Fruit fly (Drosophila melanogaster) whole organism, wandering third instar larva: Measurements from ENCODE around the gene CG5162.
A peak's percentile ranks its signal among the peaks of the same experiment; 100 is the strongest.

Source experiments
- Abd-B ChIP-seq: fragments of >200 bp; optimal IDR thresholded peaks from 2 replicates; lab custom pipeline; 2017; ENCODE audit warnings: missing biosample characterization, missing genetic modification characterization
- CG32264 ChIP-seq: fragments of 200-800 bp; sonication (Bioruptor generic); optimal IDR thresholded peaks from 2 replicates; lab custom pipeline; 2016; ENCODE audit warnings: missing biosample characterization, missing genetic modification characterization
- CG9705 ChIP-seq: fragments of 200-800 bp; sonication (Bioruptor generic); optimal IDR thresholded peaks from 2 replicates; lab custom pipeline; 2018; ENCODE audit warnings: missing biosample characterization, mild to moderate bottlenecking, missing genetic modification characterization
- CrebA ChIP-seq: fragments of 200-800 bp; sonication (Bioruptor generic); optimal IDR thresholded peaks from 2 replicates; lab custom pipeline; 2016; ENCODE audit warnings: missing biosample characterization, mild to moderate bottlenecking, missing genetic modification characterization, borderline replicate concordance
- Dfd ChIP-seq: fragments of >200 bp; optimal IDR thresholded peaks from 2 replicates; lab custom pipeline; 2017; ENCODE audit warnings: missing biosample characterization, missing genetic modification characterization
- Dif ChIP-seq: fragments of 200-275, 200-300 bp; sonication (Bioruptor generic); optimal IDR thresholded peaks from 2 replicates; lab custom pipeline; 2018; ENCODE audit warnings: missing biosample characterization, missing genetic modification characterization; ENCODE audit not compliant: partially characterized antibody
- HLH106 ChIP-seq: fragments of 200-800 bp; optimal IDR thresholded peaks from 3 replicates; lab custom pipeline; 2019; ENCODE audit warnings: missing biosample characterization, mild to moderate bottlenecking, missing genetic modification characterization, moderate library complexity
- Hnf4 ChIP-seq: fragments of 200-800 bp; sonication (Bioruptor generic); optimal IDR thresholded peaks from 2 replicates; lab custom pipeline; 2016; ENCODE audit warnings: missing biosample characterization, mild to moderate bottlenecking, missing genetic modification characterization
- Hr83 ChIP-seq: fragments of 200-300 bp; sonication (Bioruptor generic); optimal IDR thresholded peaks from 2 replicates; lab custom pipeline; 2016; ENCODE audit warnings: missing biosample characterization, mild to moderate bottlenecking, missing genetic modification characterization, moderate library complexity; ENCODE audit not compliant: poor library complexity, severe bottlenecking
- Mio ChIP-seq: sonication (Bioruptor generic); optimal IDR thresholded peaks from 2 replicates; lab custom pipeline; 2016; ENCODE audit warnings: missing biosample characterization, missing genetic modification characterization
- Myc ChIP-seq: fragments of >200 bp; optimal IDR thresholded peaks from 2 replicates; lab custom pipeline; 2017
- N ChIP-seq: fragments of >200 bp; optimal IDR thresholded peaks from 2 replicates; lab custom pipeline; 2018; ENCODE audit warnings: missing biosample characterization, missing external identifiers, missing genetic modification characterization
- OdsH ChIP-seq: fragments of 200-800 bp; sonication (Bioruptor generic); optimal IDR thresholded peaks from 2 replicates; lab custom pipeline; 2016; ENCODE audit warnings: missing biosample characterization, mild to moderate bottlenecking, missing genetic modification characterization
- Rel ChIP-seq, 2 experiments: fragments of 200-800 bp; sonication (Bioruptor generic) in 1 of 2; optimal IDR thresholded peaks; 2 replicates in 1 of 2; 3 replicates in 1 of 2; lab custom pipeline; 2016 to 2019; ENCODE audit warnings: mild to moderate bottlenecking in 2 of 2, missing biosample characterization in 2 of 2, missing genetic modification characterization in 2 of 2, moderate library complexity in 1 of 2
- Sp1 ChIP-seq: fragments of 200-800 bp; sonication (Bioruptor generic); optimal IDR thresholded peaks from 3 replicates; lab custom pipeline; 2019; ENCODE audit warnings: missing biosample characterization, mild to moderate bottlenecking, missing genetic modification characterization, moderate library complexity
- br ChIP-seq: fragments of 200-800 bp; sonication (Bioruptor generic); optimal IDR thresholded peaks from 2 replicates; lab custom pipeline; 2016; ENCODE audit warnings: missing biosample characterization, missing genetic modification characterization
- brk ChIP-seq: fragments of 200-800 bp; sonication (Bioruptor generic); optimal IDR thresholded peaks from 2 replicates; lab custom pipeline; 2016; ENCODE audit warnings: missing biosample characterization, mild to moderate bottlenecking, missing genetic modification characterization
- dl ChIP-seq, 2 experiments: fragments of 175-275, 200-275 bp in 1 of 2; fragments of 200-275 bp in 1 of 2; sonication (Bioruptor generic); optimal IDR thresholded peaks; lab custom pipeline; 2018; ENCODE audit warnings: mild to moderate bottlenecking in 2 of 2, missing biosample characterization in 2 of 2, missing genetic modification characterization in 2 of 2, moderate library complexity in 2 of 2; ENCODE audit not compliant: partially characterized antibody in 2 of 2, insufficient read depth in 1 of 2
- dmrt93B ChIP-seq: fragments of 200-800 bp; sonication (Bioruptor generic); optimal IDR thresholded peaks from 2 replicates; lab custom pipeline; 2018; ENCODE audit warnings: missing biosample characterization, mild to moderate bottlenecking, missing genetic modification characterization
- dsf ChIP-seq: sonication (Bioruptor generic); optimal IDR thresholded peaks from 2 replicates; lab custom pipeline; 2016; ENCODE audit warnings: missing biosample characterization, missing genetic modification characterization, borderline replicate concordance
- ey ChIP-seq: fragments of 200-800 bp; sonication (Bioruptor generic); optimal IDR thresholded peaks from 2 replicates; lab custom pipeline; 2016; ENCODE audit warnings: missing biosample characterization, missing genetic modification characterization
- foxo ChIP-seq, 2 experiments: fragments of 200-800 bp; sonication (Bioruptor generic); optimal IDR thresholded peaks; 2 replicates in 1 of 2; 3 replicates in 1 of 2; lab custom pipeline; 2016 to 2017; ENCODE audit warnings: missing biosample characterization in 2 of 2, missing genetic modification characterization in 2 of 2
- fru ChIP-seq: fragments of 200-800 bp; sonication (Bioruptor generic); optimal IDR thresholded peaks from 3 replicates; lab custom pipeline; 2016; ENCODE audit warnings: missing biosample characterization, mild to moderate bottlenecking, missing genetic modification characterization
- h ChIP-seq: fragments of 200-800 bp; sonication (Bioruptor generic); optimal IDR thresholded peaks from 3 replicates; lab custom pipeline; 2016; ENCODE audit warnings: missing biosample characterization, mild to moderate bottlenecking, missing genetic modification characterization
- lola ChIP-seq: fragments of >200 bp; optimal IDR thresholded peaks from 2 replicates; lab custom pipeline; 2017; ENCODE audit warnings: missing biosample characterization, missing genetic modification characterization
- psq ChIP-seq: fragments of 200-800 bp; sonication (Bioruptor generic); optimal IDR thresholded peaks from 3 replicates; lab custom pipeline; 2017; ENCODE audit warnings: missing biosample characterization, mild to moderate bottlenecking, missing genetic modification characterization, moderate library complexity
- rgr ChIP-seq: fragments of 200-800 bp; sonication (Bioruptor generic); optimal IDR thresholded peaks from 3 replicates; lab custom pipeline; 2016; ENCODE audit warnings: missing biosample characterization, mild to moderate bottlenecking, missing genetic modification characterization
- sage ChIP-seq: fragments of 200-800 bp; sonication (Bioruptor generic); optimal IDR thresholded peaks from 2 replicates; lab custom pipeline; 2016; ENCODE audit warnings: missing biosample characterization, mild to moderate bottlenecking, missing genetic modification characterization
- sv ChIP-seq: fragments of 200-800 bp; sonication (Bioruptor generic); optimal IDR thresholded peaks from 3 replicates; lab custom pipeline; 2016; ENCODE audit warnings: missing biosample characterization, missing genetic modification characterization
- usp ChIP-seq: fragments of >200 bp; optimal IDR thresholded peaks from 2 replicates; lab custom pipeline; 2017; ENCODE audit warnings: missing biosample characterization, missing genetic modification characterization
- woc ChIP-seq: sonication (Bioruptor generic); optimal IDR thresholded peaks from 2 replicates; lab custom pipeline; 2016; ENCODE audit warnings: missing biosample characterization, mild to moderate bottlenecking, missing genetic modification characterization

Gene CG5162

DNA sequence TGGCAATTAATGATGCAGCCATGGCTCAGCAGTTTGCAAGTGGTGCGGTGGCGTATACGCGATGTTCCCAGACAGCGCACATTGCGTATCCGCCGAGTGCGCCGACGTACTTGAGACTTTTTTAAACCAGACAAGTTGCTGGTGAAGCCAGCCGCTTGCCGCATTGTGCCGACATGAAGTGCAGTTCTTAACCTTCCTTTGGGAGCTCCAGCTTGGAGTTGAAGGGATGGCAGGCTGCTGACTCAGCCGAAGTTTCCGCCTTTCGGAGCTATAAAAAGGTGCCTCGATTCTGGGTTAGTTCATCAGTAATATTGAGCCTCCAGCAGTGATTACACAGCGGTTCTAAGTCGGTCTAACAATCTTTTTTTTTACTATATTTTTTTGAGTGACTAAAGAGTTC lies 6.0 kb downstream of the CG5162 start, which contains the start of gene CG5172:
CG5172 (plus strand) TSS at position 301 of the 400 bp plus-strand sequence.
- TF ChIP-seq N (GFP tag; lab: Kevin White, UChicago) (no peak), Rel (GFP tag; optimal IDR thresholded peaks at IDR 0.05; lab: Kevin White, UChicago) (no peak), Rel (tag; optimal IDR thresholded peaks at IDR 0.05; lab: Kevin White, UChicago) (no peak), CG9705 (GFP tag; lab: Kevin White, UChicago) (no peak), sv (GFP tag; lab: Kevin White, UChicago) (no peak), br (no peak), usp (GFP tag; lab: Kevin White, UChicago) (no peak), fru (no peak), Mio (no peak), h (GFP tag; lab: Kevin White, UChicago) (no peak), OdsH (no peak), psq (GFP tag; lab: Kevin White, UChicago) (no peak), woc (no peak), Dfd (GFP tag; lab: Kevin White, UChicago) (no peak), lola (GFP tag; lab: Kevin White, UChicago) (no peak), rgr (GFP tag; lab: Kevin White, UChicago) (no peak), dmrt93B (no peak), Abd-B (GFP tag; lab: Kevin White, UChicago) (no peak), Hr83 (GFP tag; lab: Kevin White, UChicago) (no peak), Sp1 (GFP tag; lab: Kevin White, UChicago) (no peak)

DNA sequence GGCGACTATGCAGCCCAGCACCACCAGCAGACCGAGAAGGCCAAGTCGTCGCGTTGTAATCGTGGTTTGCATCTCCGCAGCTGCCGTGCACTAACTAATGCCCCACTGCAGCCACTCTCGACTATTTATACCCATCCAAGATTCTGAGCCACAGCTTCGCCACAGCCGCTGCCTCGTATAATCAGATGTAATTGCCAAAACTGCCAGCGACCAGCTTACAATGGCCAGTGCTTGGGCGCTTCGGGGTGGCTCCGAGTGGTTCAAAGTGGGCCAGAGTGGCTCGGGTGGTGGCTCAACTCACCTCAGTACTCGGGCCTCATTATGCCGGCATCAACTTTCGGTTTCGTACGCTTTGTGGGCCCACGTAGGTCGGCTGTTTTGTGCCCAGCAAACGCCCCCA lies 8.6 kb downstream of the CG5162 start, which contains the start of gene CG34327:
CG34327 (minus strand) TSS at position 101 of the 400 bp plus-strand sequence.
- TF ChIP-seq Hnf4 (GFP tag; lab: Kevin White, UChicago) (no peak), Myc (lab: Kevin White, UChicago) (no peak), Rel (GFP tag; optimal IDR thresholded peaks at IDR 0.05; lab: Kevin White, UChicago) (no peak), Rel (tag; optimal IDR thresholded peaks at IDR 0.05; lab: Kevin White, UChicago) (no peak), dl (GFP tag; optimal IDR thresholded peaks at IDR 0.05; lab: Kevin White, UChicago; ENCODE audit: insufficient read depth in 1 of 2, partially characterized antibody in 2 of 2) (no peak), h (GFP tag; lab: Kevin White, UChicago) (no peak), Dif (GFP tag; lab: Kevin White, UChicago) (no peak), dmrt93B (no peak), foxo (GFP tag; optimal IDR thresholded peaks at IDR 0.05; lab: Kevin White, UChicago) (no peak), fru (no peak), usp (GFP tag; lab: Kevin White, UChicago) (no peak), CrebA (GFP tag; lab: Kevin White, UChicago) (no peak), psq (GFP tag; lab: Kevin White, UChicago) (no peak), lola (GFP tag; lab: Kevin White, UChicago) (no peak), CG32264 (GFP tag; lab: Kevin White, UChicago) (no peak), Abd-B (GFP tag; lab: Kevin White, UChicago) (no peak), brk (GFP tag; lab: Kevin White, UChicago) (no peak)

DNA sequence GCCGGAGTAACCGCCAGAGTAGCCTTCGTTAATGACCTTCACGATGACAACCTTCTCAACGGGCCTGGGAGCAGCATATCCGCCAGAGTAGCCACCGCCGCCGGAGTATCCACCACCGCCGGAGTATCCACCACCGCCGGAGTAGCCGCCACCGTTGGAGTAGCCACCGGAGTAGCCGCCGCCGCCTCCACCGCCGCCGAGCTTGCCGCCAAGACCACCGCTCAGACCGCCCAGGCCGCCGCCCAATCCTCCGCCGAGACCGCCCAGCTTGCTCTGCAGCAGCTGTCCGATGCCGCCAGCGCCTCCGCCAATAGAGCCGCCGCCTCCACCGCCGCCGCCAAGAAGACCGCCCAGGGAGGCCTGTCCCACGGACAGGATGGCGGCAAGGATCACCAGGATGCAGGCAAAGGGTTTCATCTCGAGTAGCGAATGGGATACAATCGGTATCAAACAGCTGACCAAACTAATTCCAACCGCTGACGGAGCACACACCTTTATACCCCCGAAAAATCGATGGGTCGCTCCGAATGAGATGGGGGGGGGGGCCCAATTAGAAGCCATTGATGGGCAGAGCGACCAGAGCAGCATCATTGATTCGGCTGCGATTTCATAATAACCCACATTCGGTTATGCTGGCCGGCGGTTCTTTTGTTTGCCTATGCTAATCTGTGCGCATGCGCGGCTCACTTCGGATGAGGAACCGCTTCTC lies 11.0 kb downstream of the CG5162 start:
- TF ChIP-seq sage (GFP tag; lab: Kevin White, UChicago) = no peak
- peak; percentile 68 for TF ChIP-seq Dfd (GFP tag; lab: Kevin White, UChicago)

DNA sequence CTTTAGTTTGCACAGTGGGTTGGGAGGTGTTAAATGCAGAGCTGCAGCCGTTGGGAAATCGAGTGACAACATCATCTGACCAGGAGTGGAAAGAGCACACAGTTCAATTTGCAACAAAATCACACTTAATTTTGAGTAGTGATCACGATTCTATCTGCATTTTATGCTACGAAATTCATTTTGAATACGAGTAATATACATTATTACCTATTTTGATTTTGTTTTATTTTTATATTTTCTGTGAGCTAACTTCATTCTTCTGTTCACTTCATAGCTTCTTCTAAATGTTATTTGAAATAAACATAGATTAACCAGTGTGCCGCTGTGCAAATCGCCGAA lies 11.5 kb downstream of the CG5162 start, which contains the start of gene CG10598:
CG10598 (minus strand) TSS at position 187 of the 339 bp plus-strand sequence.
- TF ChIP-seq ey (no peak), sv (GFP tag; lab: Kevin White, UChicago) (no peak), CG9705 (GFP tag; lab: Kevin White, UChicago) (no peak), psq (GFP tag; lab: Kevin White, UChicago) (no peak), foxo (GFP tag; optimal IDR thresholded peaks at IDR 0.05; lab: Kevin White, UChicago) (no peak), usp (GFP tag; lab: Kevin White, UChicago) (no peak), dmrt93B (no peak), Myc (lab: Kevin White, UChicago) (no peak), br (no peak), dsf (GFP tag; lab: Kevin White, UChicago) (no peak), fru (no peak), CrebA (GFP tag; lab: Kevin White, UChicago) (no peak), brk (GFP tag; lab: Kevin White, UChicago) (no peak), woc (no peak), Sp1 (GFP tag; lab: Kevin White, UChicago) (no peak), HLH106 (tag; lab: Kevin White, UChicago) (no peak), OdsH (no peak), CG32264 (GFP tag; lab: Kevin White, UChicago) (no peak), dl (GFP tag; optimal IDR thresholded peaks at IDR 0.05; lab: Kevin White, UChicago; ENCODE audit: insufficient read depth in 1 of 2, partially characterized antibody in 2 of 2) (no peak), Hnf4 (GFP tag; lab: Kevin White, UChicago) (no peak)
